Worm (Caenorhabditis elegans) whole organism, L4/young adult: ENCODE results near the gene abu-5.

Source experiments
- W03F9.2 ChIP-seq: fragments of 150-350 bp; optimal IDR thresholded peaks from 2 replicates; lab custom pipeline; 2014; ENCODE audit warnings: missing biosample characterization, missing genetic modification characterization
- dao-5 ChIP-seq: sonication (generic microtip); optimal IDR thresholded peaks from 2 replicates; lab custom pipeline; 2016; ENCODE audit warnings: missing genotype, missing genetic modification characterization, moderate library complexity, missing compliant biosample characterization
- him-1 ChIP-seq: sonication (generic microtip); optimal IDR thresholded peaks from 2 replicates; lab custom pipeline; 2016; ENCODE audit warnings: missing genotype, missing genetic modification reagents, missing genetic modification characterization, missing compliant biosample characterization

- TF ChIP-seq him-1 (tag; lab: Kevin White, UChicago) = no peak
- TF ChIP-seq W03F9.2 = no peak
- TF ChIP-seq dao-5 (tag; lab: Kevin White, UChicago) = no peak
These were observed 22.6 kb downstream of the abu-5 start for ce11 chrIV:15613141-15613540.
